Worm (Caenorhabditis elegans) whole organism, L3 larva: ENCODE measurements around the gene F14F9.5.

Source experiments
- aly-2 ChIP-seq: fragments of 150-350 bp; optimal IDR thresholded peaks from 2 replicates; lab custom pipeline; 2014; ENCODE audit warnings: missing biosample characterization, missing genetic modification characterization
- ceh-9 ChIP-seq: sonication (generic microtip); optimal IDR thresholded peaks from 2 replicates; lab custom pipeline; 2018; ENCODE audit warnings: missing biosample characterization, missing genetic modification characterization
- elt-2 ChIP-seq: sonication (generic microtip); optimal IDR thresholded peaks from 2 replicates; lab custom pipeline; 2016; ENCODE audit warnings: missing genetic modification reagents, mild to moderate bottlenecking, missing genetic modification characterization, missing compliant biosample characterization
- fkh-10 ChIP-seq: sonication (generic microtip); optimal IDR thresholded peaks from 2 replicates; lab custom pipeline; 2017; ENCODE audit warnings: missing biosample characterization, missing genetic modification reagents, missing genetic modification characterization
- lin-39 ChIP-seq: fragments of 150-350 bp; optimal IDR thresholded peaks from 2 replicates; lab custom pipeline; 2018; ENCODE audit warnings: missing biosample characterization, missing genetic modification reagents, missing genetic modification characterization
- nhr-12 ChIP-seq: fragments of 150-350 bp; optimal IDR thresholded peaks from 2 replicates; lab custom pipeline; 2014; ENCODE audit warnings: missing biosample characterization, missing genetic modification characterization
- nhr-76 ChIP-seq: fragments of 150-350 bp; sonication (generic microtip); optimal IDR thresholded peaks from 5 replicates; lab custom pipeline; 2014; ENCODE audit warnings: missing biosample characterization, missing genetic modification characterization
- skn-1 ChIP-seq: fragments of 150-350 bp; optimal IDR thresholded peaks from 2 replicates; lab custom pipeline; 2014; ENCODE audit warnings: missing biosample characterization, missing genetic modification characterization
- snpc-4 ChIP-seq: fragments of 150-350 bp; optimal IDR thresholded peaks from 2 replicates; lab custom pipeline; 2014; ENCODE audit warnings: missing biosample characterization, missing genetic modification characterization
- unc-62 ChIP-seq: fragments of 150-350 bp; sonication (generic microtip); optimal IDR thresholded peaks from 4 replicates; lab custom pipeline; 2014; ENCODE audit warnings: missing biosample characterization, missing genetic modification reagents, missing genetic modification characterization
- zag-1 ChIP-seq: fragments of 150-350 bp; optimal IDR thresholded peaks from 2 replicates; lab custom pipeline; 2014; ENCODE audit warnings: missing biosample characterization, missing genetic modification characterization

ce11 chrV:5119109-5119508 is 7.8 kb upstream of the F14F9.5 start, which contains the start of gene C04F5.9:
- no peak for TF ChIP-seq fkh-10
- TF ChIP-seq snpc-4, result no peak
- TF ChIP-seq unc-62 (GFP tag; lab: Kevin White, UChicago), result no peak
- no peak for TF ChIP-seq nhr-76 (tag; lab: Kevin White, UChicago)
- no peak for TF ChIP-seq zag-1 (tag; lab: Kevin White, UChicago)
- no peak for TF ChIP-seq aly-2 (tag; lab: Kevin White, UChicago)
- no peak for TF ChIP-seq ceh-9 (tag; lab: Kevin White, UChicago)
- TF ChIP-seq lin-39 (tag; lab: Kevin White, UChicago), result no peak
- TF ChIP-seq nhr-12 (tag; lab: Kevin White, UChicago), result no peak
- no peak for TF ChIP-seq skn-1 (tag; lab: Kevin White, UChicago)
- TF ChIP-seq elt-2 (tag; lab: Kevin White, UChicago), result no peak
